Worm (Caenorhabditis elegans) whole organism, early embryonic: ENCODE results near the gene tyr-6.

ENCODE experiments used
- B0310.2 ChIP-seq: sonication (generic microtip); optimal IDR thresholded peaks from 2 replicates; lab custom pipeline; 2016; ENCODE audit warnings: mild to moderate bottlenecking, missing genetic modification characterization, missing compliant biosample characterization
- aly-1 ChIP-seq: sonication (generic microtip); optimal IDR thresholded peaks from 2 replicates; lab custom pipeline; 2016; ENCODE audit warnings: missing genetic modification characterization, missing compliant biosample characterization
- ama-1 ChIP-seq: fragments of 150-350 bp; optimal IDR thresholded peaks from 2 replicates; lab custom pipeline; 2014
- ets-7 ChIP-seq: sonication (generic microtip); optimal IDR thresholded peaks from 2 replicates; lab custom pipeline; 2016; ENCODE audit warnings: missing genotype, missing genetic modification characterization, missing compliant biosample characterization
- flt-1 ChIP-seq: fragments of 200-800 bp; sonication (Bioruptor generic); IDR thresholded peaks from 2 replicates; pipeline ENCODE4 v1.3.6; 2022; ENCODE audit warnings: missing genetic modification characterization, missing compliant biosample characterization
- hmg-4 ChIP-seq: fragments of 200-800 bp; sonication (Bioruptor generic); optimal IDR thresholded peaks from 2 replicates; lab custom pipeline; 2018; ENCODE audit warnings: mild to moderate bottlenecking, missing genetic modification characterization, missing compliant biosample characterization
- pes-1 ChIP-seq: fragments of 200-800 bp; sonication (Bioruptor generic); IDR thresholded peaks from 2 replicates; pipeline ENCODE4 v1.3.6; 2022; ENCODE audit warnings: missing genetic modification reagents, missing genetic modification characterization, missing compliant biosample characterization
- scrt-1 ChIP-seq: fragments of 200-800 bp; sonication (Bioruptor generic); IDR thresholded peaks from 2 replicates; pipeline ENCODE4 v1.3.6; 2022; ENCODE audit warnings: missing genetic modification characterization, missing compliant biosample characterization
- sea-1 ChIP-seq: fragments of 200-800 bp; sonication (Bioruptor generic); conservative IDR thresholded peaks from 2 replicates; pipeline ENCODE4 v1.3.6; 2022; ENCODE audit warnings: missing genetic modification characterization, missing compliant biosample characterization
- tbx-37 ChIP-seq: fragments of 200-800 bp; sonication (Bioruptor generic); conservative IDR thresholded peaks from 2 replicates; pipeline ENCODE4 v1.3.6; 2022; ENCODE audit warnings: missing genetic modification reagents, missing genetic modification characterization, missing compliant biosample characterization
- tra-4 ChIP-seq: sonication (generic microtip); optimal IDR thresholded peaks from 2 replicates; lab custom pipeline; 2017; ENCODE audit warnings: missing genetic modification characterization, missing compliant biosample characterization

ce11 chrIV:6523773-6524172 lies 43.5 kb downstream of the tyr-6 start:
- no peak for TF ChIP-seq sea-1 (GFP tag; lab: Robert Waterston, UW)
- no peak for TF ChIP-seq scrt-1
- TF ChIP-seq B0310.2 (tag; lab: Kevin White, UChicago): no peak
- TF ChIP-seq hmg-4: no peak
- no peak for TF ChIP-seq flt-1 (GFP tag; lab: Robert Waterston, UW)
- TF ChIP-seq aly-1: no peak
- TF ChIP-seq tra-4: no peak
- no peak for TF ChIP-seq pes-1 (GFP tag; lab: Robert Waterston, UW)
- no peak for TF ChIP-seq tbx-37 (GFP tag; lab: Robert Waterston, UW)
- TF ChIP-seq ets-7 (tag; lab: Kevin White, UChicago): no peak
- TF ChIP-seq ama-1: no peak
